Worm (Caenorhabditis elegans) whole organism, early embryonic: ENCODE results near the gene tbc-7.
A peak's percentile ranks its signal among the peaks of the same experiment; 100 is the strongest.

Experiments
- B0310.2 ChIP-seq: sonication (generic microtip); optimal IDR thresholded peaks from 2 replicates; lab custom pipeline; 2016; ENCODE audit warnings: mild to moderate bottlenecking, missing genetic modification characterization, missing compliant biosample characterization
- F13C5.2 ChIP-seq: sonication (generic microtip); optimal IDR thresholded peaks from 2 replicates; lab custom pipeline; 2017; ENCODE audit warnings: mild to moderate bottlenecking, missing genetic modification characterization, inconsistent platforms, missing compliant biosample characterization
- aly-1 ChIP-seq: sonication (generic microtip); optimal IDR thresholded peaks from 2 replicates; lab custom pipeline; 2016; ENCODE audit warnings: missing genetic modification characterization, missing compliant biosample characterization
- ama-1 ChIP-seq: fragments of 150-350 bp; optimal IDR thresholded peaks from 2 replicates; lab custom pipeline; 2014
- ceh-13 ChIP-seq: fragments of 200-800 bp; sonication (Bioruptor generic); optimal IDR thresholded peaks from 2 replicates; lab custom pipeline; 2018; ENCODE audit warnings: mild to moderate bottlenecking, missing genetic modification characterization, missing compliant biosample characterization
- ceh-36 ChIP-seq: sonication (generic microtip); optimal IDR thresholded peaks from 2 replicates; lab custom pipeline; 2016; ENCODE audit warnings: missing genetic modification characterization, inconsistent platforms, missing compliant biosample characterization
- ets-7 ChIP-seq: sonication (generic microtip); optimal IDR thresholded peaks from 2 replicates; lab custom pipeline; 2016; ENCODE audit warnings: missing genotype, missing genetic modification characterization, missing compliant biosample characterization
- flt-1 ChIP-seq: fragments of 200-800 bp; sonication (Bioruptor generic); IDR thresholded peaks from 2 replicates; pipeline ENCODE4 v1.3.6; 2022; ENCODE audit warnings: missing genetic modification characterization, missing compliant biosample characterization
- hmbx-1 ChIP-seq: sonication (generic microtip); optimal IDR thresholded peaks from 2 replicates; lab custom pipeline; 2016; ENCODE audit warnings: mild to moderate bottlenecking, missing genetic modification characterization, missing compliant biosample characterization
- hmg-4 ChIP-seq: fragments of 200-800 bp; sonication (Bioruptor generic); optimal IDR thresholded peaks from 2 replicates; lab custom pipeline; 2018; ENCODE audit warnings: mild to moderate bottlenecking, missing genetic modification characterization, missing compliant biosample characterization
- hnd-1 ChIP-seq: sonication (generic microtip); optimal IDR thresholded peaks from 2 replicates; lab custom pipeline; 2016; ENCODE audit warnings: missing genetic modification characterization, missing compliant biosample characterization
- pes-1 ChIP-seq: fragments of 200-800 bp; sonication (Bioruptor generic); IDR thresholded peaks from 2 replicates; pipeline ENCODE4 v1.3.6; 2022; ENCODE audit warnings: missing genetic modification reagents, missing genetic modification characterization, missing compliant biosample characterization
- scrt-1 ChIP-seq: fragments of 200-800 bp; sonication (Bioruptor generic); IDR thresholded peaks from 2 replicates; pipeline ENCODE4 v1.3.6; 2022; ENCODE audit warnings: missing genetic modification characterization, missing compliant biosample characterization
- sea-1 ChIP-seq: fragments of 200-800 bp; sonication (Bioruptor generic); conservative IDR thresholded peaks from 2 replicates; pipeline ENCODE4 v1.3.6; 2022; ENCODE audit warnings: missing genetic modification characterization, missing compliant biosample characterization
- tbx-11 ChIP-seq: fragments of 200-800 bp; sonication (Bioruptor generic); IDR thresholded peaks from 2 replicates; pipeline ENCODE4 v1.3.6; 2022; ENCODE audit warnings: missing genetic modification characterization, missing compliant biosample characterization
- tbx-37 ChIP-seq: fragments of 200-800 bp; sonication (Bioruptor generic); conservative IDR thresholded peaks from 2 replicates; pipeline ENCODE4 v1.3.6; 2022; ENCODE audit warnings: missing genetic modification reagents, missing genetic modification characterization, missing compliant biosample characterization
- tra-4 ChIP-seq: sonication (generic microtip); optimal IDR thresholded peaks from 2 replicates; lab custom pipeline; 2017; ENCODE audit warnings: missing genetic modification characterization, missing compliant biosample characterization

tbc-7 gene

DNA sequence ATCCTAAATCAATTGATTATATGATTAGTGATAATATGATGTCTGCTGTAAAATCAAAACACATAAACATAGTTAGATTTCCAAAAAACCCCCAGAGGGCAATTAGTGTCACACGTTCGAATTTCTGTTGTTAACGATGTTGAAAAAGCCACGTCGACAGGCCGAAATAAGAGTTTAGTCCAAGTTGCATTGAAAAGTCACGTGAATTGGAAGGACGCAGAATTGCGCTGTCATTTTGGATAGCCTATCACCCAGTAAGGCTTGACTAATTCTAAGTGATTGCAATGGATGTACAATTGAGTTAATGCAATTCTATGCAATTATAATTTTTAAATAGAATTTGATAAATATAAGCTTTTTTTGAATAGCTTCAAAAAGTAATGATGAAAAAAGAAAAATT, 1.5 kb downstream of the tbc-7 start:
- no peak for TF ChIP-seq aly-1 (tag; lab: Kevin White, UChicago)
- no peak for TF ChIP-seq hmbx-1 (tag; lab: Kevin White, UChicago)
- no peak for TF ChIP-seq ceh-13
- no peak for TF ChIP-seq tbx-11 (GFP tag; lab: Robert Waterston, UW)
- TF ChIP-seq tbx-37 (GFP tag; lab: Robert Waterston, UW), result no peak
- no peak for TF ChIP-seq ama-1 (lab: Kevin White, UChicago)
- TF ChIP-seq flt-1 (GFP tag; lab: Robert Waterston, UW), result no peak
- TF ChIP-seq hmg-4, result no peak
- TF ChIP-seq tra-4 (tag; lab: Kevin White, UChicago), result no peak
- no peak for TF ChIP-seq scrt-1
- TF ChIP-seq hnd-1, result no peak
- TF ChIP-seq B0310.2 (tag; lab: Kevin White, UChicago), result no peak
- no peak for TF ChIP-seq F13C5.2
- TF ChIP-seq pes-1 (GFP tag; lab: Robert Waterston, UW), result no peak
- no peak for TF ChIP-seq ets-7 (tag; lab: Kevin White, UChicago)

DNA sequence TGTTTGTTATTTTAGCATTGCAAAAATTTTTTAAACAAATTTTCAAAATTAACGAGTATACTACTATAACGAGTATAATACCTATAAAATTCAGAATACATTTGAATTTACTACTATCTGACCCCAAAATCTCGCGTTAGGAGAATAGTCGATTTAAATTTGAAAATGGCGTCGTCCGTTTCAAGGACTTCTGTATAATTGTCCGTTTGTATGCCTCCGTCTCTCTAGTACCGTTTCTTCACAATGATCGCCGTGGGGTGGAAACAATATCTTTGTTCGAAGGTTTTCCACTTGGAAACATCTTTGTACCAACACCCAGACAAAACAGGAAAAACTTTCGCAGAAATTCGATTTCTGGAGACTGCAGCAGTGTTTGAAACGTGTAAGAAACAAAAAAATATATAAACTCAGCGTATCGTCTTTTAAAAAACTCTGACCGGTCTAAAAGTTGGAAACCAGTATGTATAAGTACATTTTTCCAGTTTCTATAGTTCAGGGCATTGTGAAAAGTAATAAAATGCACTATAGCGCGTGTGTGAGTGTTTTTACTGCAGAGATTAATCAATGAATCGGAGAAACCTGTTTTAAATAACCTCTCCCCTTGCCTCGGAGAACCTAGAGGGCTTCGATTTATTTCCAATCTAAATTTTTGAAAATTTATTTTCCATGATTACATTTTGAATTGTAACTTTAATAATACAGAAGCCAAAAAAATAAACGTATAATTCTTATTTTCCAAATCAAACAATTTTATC, 3.8 kb downstream of the tbc-7 start:
- TF ChIP-seq hnd-1 (no peak), ceh-13 (no peak), B0310.2 (tag; lab: Kevin White, UChicago) (no peak), F13C5.2 (no peak), tra-4 (tag; lab: Kevin White, UChicago) (no peak), hmbx-1 (tag; lab: Kevin White, UChicago) (no peak), ceh-36 (no peak), sea-1 (no peak), tbx-37 (GFP tag; lab: Robert Waterston, UW) (no peak), ets-7 (tag; lab: Kevin White, UChicago) (no peak), aly-1 (tag; lab: Kevin White, UChicago) (no peak), tbx-11 (GFP tag; lab: Robert Waterston, UW) (no peak)

DNA sequence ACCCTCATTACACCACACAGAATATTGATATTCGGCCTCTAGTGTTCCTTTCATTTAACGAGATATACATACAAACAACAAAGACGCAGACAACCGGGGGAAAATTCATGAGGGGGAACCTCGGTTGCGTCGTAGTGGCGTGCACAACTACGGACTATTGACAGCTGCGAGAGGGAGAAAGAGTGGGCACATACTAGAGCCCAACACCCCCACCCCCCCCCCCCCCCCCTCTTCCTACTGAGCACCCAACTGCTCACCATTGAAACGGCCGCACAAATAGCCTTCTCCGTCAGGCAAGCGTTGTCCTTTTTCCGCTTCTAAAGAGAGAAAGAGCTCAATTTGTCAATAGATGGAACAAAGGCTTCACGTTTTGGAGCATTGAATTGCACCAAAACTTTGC, 6.1 kb downstream of the tbc-7 start:
- TF ChIP-seq pes-1 (GFP tag; lab: Robert Waterston, UW) (0 out of 2 replicates have a peak, but pooled peaks have one; percentile 33), tbx-37 (GFP tag; lab: Robert Waterston, UW) (no peak), F13C5.2 (peak; percentile 69)

ce11 chrX:5142403-5142802, 8.3 kb downstream of the tbc-7 start:
- no peak for TF ChIP-seq F13C5.2
- no peak for TF ChIP-seq flt-1 (GFP tag; lab: Robert Waterston, UW)
- no peak for TF ChIP-seq sea-1
- no peak for TF ChIP-seq B0310.2 (tag; lab: Kevin White, UChicago)
- no peak for TF ChIP-seq tra-4 (tag; lab: Kevin White, UChicago)
- TF ChIP-seq ceh-13, result no peak
- TF ChIP-seq ets-7 (tag; lab: Kevin White, UChicago), result no peak
- no peak for TF ChIP-seq tbx-11 (GFP tag; lab: Robert Waterston, UW)
- no peak for TF ChIP-seq hmg-4
- no peak for TF ChIP-seq aly-1 (tag; lab: Kevin White, UChicago)
- TF ChIP-seq hmbx-1 (tag; lab: Kevin White, UChicago), result no peak
- no peak for TF ChIP-seq ceh-36
- no peak for TF ChIP-seq tbx-37 (GFP tag; lab: Robert Waterston, UW)
- TF ChIP-seq ama-1 (lab: Kevin White, UChicago), result no peak
- TF ChIP-seq hnd-1, result no peak
- TF ChIP-seq scrt-1, result no peak
- TF ChIP-seq pes-1 (GFP tag; lab: Robert Waterston, UW), result no peak

- TF ChIP-seq F13C5.2, result no peak
- no peak for TF ChIP-seq flt-1 (GFP tag; lab: Robert Waterston, UW)
- TF ChIP-seq hnd-1, result no peak
- TF ChIP-seq pes-1 (GFP tag; lab: Robert Waterston, UW), result no peak
Measured at ce11 chrX:5147918-5148317, 13.8 kb downstream of the tbc-7 start, which contains the start of gene C31H2.14. C31H2.14 (plus strand) TSS chrX:5148218.

DNA sequence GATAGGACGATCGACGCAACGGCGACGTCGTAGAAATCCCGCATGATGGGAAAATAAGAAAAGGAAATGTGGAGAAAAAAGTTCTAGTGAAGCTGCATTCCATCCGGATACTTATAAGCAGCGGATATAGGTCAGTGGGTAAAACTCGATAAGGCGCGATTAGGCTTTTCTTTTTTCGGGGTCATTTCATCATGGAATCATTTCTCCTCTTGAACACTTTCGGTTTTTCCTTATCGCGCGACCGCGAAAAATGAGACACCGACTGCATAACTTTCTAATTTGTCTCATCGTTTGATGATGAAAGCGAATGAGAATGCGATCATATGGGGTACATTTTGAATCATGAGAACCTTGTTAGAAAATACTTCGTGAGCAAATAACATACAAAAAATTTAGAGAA, 16.3 kb downstream of the tbc-7 start, which contains the start of gene dpy-8:
dpy-8 (minus strand) TSS at position 88 of the 400 bp plus-strand sequence.
- TF ChIP-seq B0310.2 (tag; lab: Kevin White, UChicago), result no peak

DNA sequence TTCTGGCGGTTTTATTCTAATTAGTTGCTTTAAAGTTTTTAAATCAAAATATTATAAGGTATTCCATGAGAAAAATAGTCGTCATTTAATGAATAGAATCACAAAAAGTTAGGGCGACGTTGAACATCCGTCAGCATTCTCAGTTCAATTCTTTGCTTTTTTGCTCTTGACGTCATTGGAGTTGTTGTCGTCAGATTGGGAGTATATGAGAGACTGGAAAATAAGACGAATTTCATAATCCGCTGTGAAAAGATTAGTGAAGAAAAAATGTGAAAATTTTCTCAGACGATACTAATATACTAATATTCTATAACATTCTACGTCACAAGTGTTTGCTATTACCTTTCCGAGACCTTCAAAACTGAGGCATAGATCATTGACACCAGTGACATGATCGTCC, 17.3 kb downstream of the tbc-7 start:
- no peak for TF ChIP-seq ama-1 (lab: Kevin White, UChicago)
- TF ChIP-seq hmg-4, result no peak
- TF ChIP-seq B0310.2 (tag; lab: Kevin White, UChicago), result no peak
- no peak for TF ChIP-seq hmbx-1 (tag; lab: Kevin White, UChicago)
- no peak for TF ChIP-seq aly-1 (tag; lab: Kevin White, UChicago)
- no peak for TF ChIP-seq sea-1
- TF ChIP-seq ceh-36, result no peak
- no peak for TF ChIP-seq pes-1 (GFP tag; lab: Robert Waterston, UW)
- no peak for TF ChIP-seq ceh-13
- TF ChIP-seq scrt-1, result no peak
- no peak for TF ChIP-seq tbx-11 (GFP tag; lab: Robert Waterston, UW)
- TF ChIP-seq flt-1 (GFP tag; lab: Robert Waterston, UW), result no peak
- TF ChIP-seq F13C5.2, result no peak
- TF ChIP-seq tra-4 (tag; lab: Kevin White, UChicago), result no peak
- TF ChIP-seq hnd-1, result no peak
- TF ChIP-seq ets-7 (tag; lab: Kevin White, UChicago), result no peak
- no peak for TF ChIP-seq tbx-37 (GFP tag; lab: Robert Waterston, UW)

DNA sequence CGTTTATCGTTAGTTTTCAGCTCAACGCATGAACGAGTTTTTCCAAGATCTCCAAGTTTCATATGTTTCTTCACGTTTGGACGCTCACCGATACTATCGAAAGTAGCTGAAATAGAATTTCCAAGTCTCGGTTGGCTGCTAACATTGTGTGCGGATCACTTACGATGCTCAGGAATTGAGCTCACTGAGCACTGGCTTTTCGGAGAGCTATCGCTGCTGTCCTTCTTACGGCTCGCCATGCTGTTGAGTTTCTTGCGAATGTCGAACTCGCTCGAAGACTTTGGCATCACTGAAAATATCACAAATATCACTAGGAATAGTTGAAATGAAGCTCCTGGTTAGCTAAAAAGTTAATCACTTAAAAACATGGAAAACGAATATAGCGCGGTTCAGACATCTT, 17.8 kb downstream of the tbc-7 start:
- TF ChIP-seq tbx-11 (GFP tag; lab: Robert Waterston, UW) (no peak), hmbx-1 (tag; lab: Kevin White, UChicago) (no peak), hnd-1 (no peak), ceh-13 (no peak), flt-1 (GFP tag; lab: Robert Waterston, UW) (no peak), ceh-36 (no peak), hmg-4 (no peak), F13C5.2 (no peak), ets-7 (tag; lab: Kevin White, UChicago) (no peak), ama-1 (lab: Kevin White, UChicago) (no peak), aly-1 (tag; lab: Kevin White, UChicago) (no peak), tbx-37 (GFP tag; lab: Robert Waterston, UW) (no peak), scrt-1 (no peak), pes-1 (GFP tag; lab: Robert Waterston, UW) (no peak)
